Worm (Caenorhabditis elegans): ENCODE results near the gene F53C3.6.

F53C3.6 gene

DNA sequence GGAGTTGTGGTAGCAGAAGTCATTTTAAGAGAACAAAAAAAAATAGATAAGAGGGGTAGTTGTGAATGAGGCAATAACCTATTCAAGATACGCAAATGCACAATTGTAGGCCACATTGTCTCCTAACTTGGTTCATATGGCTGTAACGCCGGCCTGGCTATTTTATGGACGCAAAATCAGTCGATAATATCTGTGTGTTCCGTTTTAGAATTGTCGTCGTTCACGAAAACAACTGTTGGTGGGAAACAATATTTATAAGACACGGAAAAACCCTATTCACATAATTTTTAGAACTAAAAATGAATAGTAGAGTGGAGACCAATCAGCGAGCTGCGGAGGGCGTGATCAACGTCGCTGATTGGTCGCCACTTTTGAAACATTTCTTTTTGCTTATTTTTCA, 20.1 kb upstream of the F53C3.6 start, which contains the start of gene sdz-7:
Gene sdz-7, minus strand, starts transcription at position 101 of the 400 bp plus-strand sequence.
- TF ChIP-seq F37D6.2 (tag; optimal IDR thresholded peaks at IDR 0.05) (no peak), madf-9 (GFP tag; conservative IDR thresholded peaks at IDR 0.05) (no peak), ceh-28 (tag; optimal IDR thresholded peaks at IDR 0.05) (no peak), F44E2.7 (GFP tag; IDR thresholded peaks at IDR 0.05) (no peak), nhr-11 (tag; optimal IDR thresholded peaks at IDR 0.05) (no peak), sdz-12 (GFP tag; optimal IDR thresholded peaks at IDR 0.05) (no peak), vab-7 (GFP tag; IDR thresholded peaks at IDR 0.05) (no peak), attf-4 (tag; optimal IDR thresholded peaks at IDR 0.05) (no peak), lin-38 (GFP tag; IDR thresholded peaks at IDR 0.05) (no peak), madf-5 (GFP tag; IDR thresholded peaks at IDR 0.05) (no peak), php-3 (GFP tag; IDR thresholded peaks at IDR 0.05) (no peak), ceh-82 (tag; optimal IDR thresholded peaks at IDR 0.05) (no peak), aly-2 (tag; optimal IDR thresholded peaks at IDR 0.05) (no peak), spr-3 (GFP tag; optimal IDR thresholded peaks at IDR 0.05) (no peak), T20F7.1 (GFP tag; optimal IDR thresholded peaks at IDR 0.05) (no peak), egl-43 (GFP tag; IDR thresholded peaks at IDR 0.05) (no peak), pqm-1 (tag; optimal IDR thresholded peaks at IDR 0.05) (no peak), lim-7 (GFP tag; IDR thresholded peaks at IDR 0.05) (no peak), zag-1 (tag; optimal IDR thresholded peaks at IDR 0.05) (no peak)

DNA sequence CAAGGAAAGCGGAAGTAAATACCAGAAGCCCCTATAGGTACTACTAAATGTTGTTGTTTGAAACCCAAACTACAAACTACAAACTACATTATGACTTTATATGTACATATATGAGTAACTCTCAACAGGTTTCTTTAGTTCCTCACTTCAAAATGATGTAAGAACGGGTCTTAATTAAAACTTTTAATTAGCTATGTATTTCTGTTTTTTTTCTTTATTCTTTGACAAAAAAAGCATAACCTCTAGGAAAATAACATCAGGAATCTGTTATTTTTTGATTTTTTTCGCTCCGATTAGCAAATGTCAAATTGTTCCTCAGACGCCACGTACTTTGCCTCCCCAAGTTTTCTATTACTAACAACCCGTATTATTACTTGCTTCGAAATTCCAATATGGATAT, 19.6 kb upstream of the F53C3.6 start, which contains the start of gene srh-250:
Gene srh-250, plus strand, starts transcription at position 301 of the 400 bp plus-strand sequence.
- TF ChIP-seq lsy-2 (tag; optimal IDR thresholded peaks at IDR 0.05) (no peak), ceh-32 (tag; optimal IDR thresholded peaks at IDR 0.05; ENCODE audit: poor library complexity) (no peak), pha-4 (GFP tag; IDR thresholded peaks at IDR 0.05) (no peak), pha-4 (tag; optimal IDR thresholded peaks at IDR 0.05) (no peak), hmg-1.1 (GFP tag; IDR thresholded peaks at IDR 0.05) (no peak), arid-1 (GFP tag; conservative IDR thresholded peaks at IDR 0.05) (no peak), lin-1 (GFP tag; IDR thresholded peaks at IDR 0.05) (no peak), unc-130 (GFP tag; optimal IDR thresholded peaks at IDR 0.05) (no peak), cey-2 (tag; optimal IDR thresholded peaks at IDR 0.05; ENCODE audit: borderline replicate concordance, insufficient read depth) (no peak), mxl-2 (GFP tag; conservative IDR thresholded peaks at IDR 0.05) (no peak)

DNA sequence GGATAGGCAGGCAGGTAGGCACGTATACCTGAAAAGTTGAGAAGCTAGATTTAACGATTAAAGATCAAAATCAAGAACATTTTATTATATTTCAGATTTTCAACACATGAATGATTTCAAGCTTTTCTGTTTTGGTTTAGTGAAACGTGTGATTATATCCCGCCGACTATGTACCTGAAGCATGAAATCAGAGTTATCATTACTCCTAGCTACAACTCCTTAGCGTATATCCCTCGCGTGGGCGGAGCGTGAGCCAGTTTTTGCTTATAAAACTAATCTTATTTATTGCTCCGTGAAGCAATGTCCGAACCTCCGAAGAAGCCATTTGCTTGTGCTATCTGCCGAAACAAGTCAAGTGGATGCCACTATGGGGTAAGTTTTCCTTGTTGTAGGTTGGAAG, 18.0 kb upstream of the F53C3.6 start, which contains the start of gene nhr-166:
Gene nhr-166, plus strand, starts transcription at position 301 of the 400 bp plus-strand sequence.
- TF ChIP-seq mes-2 (tag; optimal IDR thresholded peaks at IDR 0.05; ENCODE audit: poor library complexity, severe bottlenecking) (no peak), dmd-6 (GFP tag; IDR thresholded peaks at IDR 0.05) (no peak), nhr-77 (tag; optimal IDR thresholded peaks at IDR 0.05) (no peak), daf-8 (GFP tag; IDR thresholded peaks at IDR 0.05) (no peak), zip-11 (GFP tag; IDR thresholded peaks at IDR 0.05) (no peak), T20F7.1 (GFP tag; optimal IDR thresholded peaks at IDR 0.05) (no peak), cey-2 (tag; optimal IDR thresholded peaks at IDR 0.05; ENCODE audit: borderline replicate concordance, insufficient read depth) (no peak), ZK546.5 (tag; optimal IDR thresholded peaks at IDR 0.05) (no peak), vab-7 (GFP tag; IDR thresholded peaks at IDR 0.05) (no peak), ZK337.2 (GFP tag; IDR thresholded peaks at IDR 0.05) (no peak), snpc-4 (tag; optimal IDR thresholded peaks at IDR 0.05) (no peak), daf-19 (GFP tag; conservative IDR thresholded peaks at IDR 0.05) (no peak)
